Worm (Caenorhabditis elegans) whole organism, L4 larva: ENCODE measurements around the gene col-185.

ENCODE experiments used
- F37D6.2 ChIP-seq: sonication (generic microtip); optimal IDR thresholded peaks from 2 replicates; lab custom pipeline; 2016; ENCODE audit warnings: mild to moderate bottlenecking, missing genetic modification characterization, missing compliant biosample characterization
- R02D3.7 ChIP-seq: fragments of 150-350 bp; sonication (generic microtip); optimal IDR thresholded peaks from 3 replicates; lab custom pipeline; 2014; ENCODE audit warnings: missing biosample characterization, missing genetic modification characterization
- T20F7.1 ChIP-seq: fragments of 200-800 bp; sonication (Bioruptor generic); optimal IDR thresholded peaks from 2 replicates; lab custom pipeline; 2018; ENCODE audit warnings: mild to moderate bottlenecking, missing genetic modification characterization, missing compliant biosample characterization
- Y105C5A.15 ChIP-seq: fragments of 200-800 bp; sonication (Bioruptor generic); IDR thresholded peaks from 2 replicates; pipeline ENCODE4 v1.3.6; 2022; ENCODE audit warnings: missing genetic modification characterization, missing compliant biosample characterization
- Y5F2A.4 ChIP-seq: fragments of 200-800 bp; sonication (Bioruptor generic); optimal IDR thresholded peaks from 2 replicates; lab custom pipeline; 2018; ENCODE audit warnings: mild to moderate bottlenecking, missing genetic modification characterization, missing compliant biosample characterization
- Y75B8A.6 ChIP-seq: fragments of 200-800 bp; sonication (Bioruptor generic); IDR thresholded peaks from 2 replicates; pipeline ENCODE4 v1.3.6; 2022; ENCODE audit warnings: missing genetic modification reagents, missing genetic modification characterization, missing compliant biosample characterization
- ZK337.2 ChIP-seq: fragments of 200-800 bp; sonication (Bioruptor generic); IDR thresholded peaks from 2 replicates; pipeline ENCODE4 v1.3.6; 2022; ENCODE audit warnings: missing genetic modification reagents, missing genetic modification characterization, missing compliant biosample characterization
- aha-1 ChIP-seq: fragments of 150-350 bp; peaks from one replicate; lab custom pipeline; 2014; ENCODE audit warnings: missing biosample characterization, missing genetic modification characterization
- aly-2 ChIP-seq: sonication (generic microtip); optimal IDR thresholded peaks from 2 replicates; lab custom pipeline; 2018; ENCODE audit warnings: missing biosample characterization, missing genetic modification characterization
- ama-1 ChIP-seq: fragments of 150-350 bp; optimal IDR thresholded peaks from 2 replicates; lab custom pipeline; 2014; ENCODE audit warnings: inconsistent platforms, mixed read lengths
- attf-4 ChIP-seq: sonication (generic microtip); optimal IDR thresholded peaks from 3 replicates; lab custom pipeline; 2017; ENCODE audit warnings: missing biosample characterization, missing genetic modification characterization
- ceh-62 ChIP-seq: sonication (generic microtip); optimal IDR thresholded peaks from 2 replicates; lab custom pipeline; 2017; ENCODE audit warnings: missing biosample characterization, missing genetic modification characterization
- cey-2 ChIP-seq: sonication (generic microtip); optimal IDR thresholded peaks from 3 replicates; lab custom pipeline; 2017; ENCODE audit warnings: missing genetic modification characterization, mild to moderate bottlenecking, missing compliant biosample characterization, antibody characterized with exemption, borderline replicate concordance; ENCODE audit not compliant: insufficient read depth
- ctbp-1 ChIP-seq: fragments of 200-800 bp; sonication (Bioruptor generic); IDR thresholded peaks from 2 replicates; pipeline ENCODE4 v1.3.6; 2022; ENCODE audit warnings: missing genetic modification reagents, missing genetic modification characterization, missing compliant biosample characterization
- daf-12 ChIP-seq: fragments of 150-350 bp; optimal IDR thresholded peaks from 2 replicates; lab custom pipeline; 2014; ENCODE audit warnings: missing biosample characterization, missing genetic modification reagents, missing genetic modification characterization
- daf-19 ChIP-seq: fragments of 200-800 bp; sonication (Bioruptor generic); conservative IDR thresholded peaks from 2 replicates; pipeline ENCODE4 v1.3.6; 2022; ENCODE audit warnings: missing genetic modification characterization, missing compliant biosample characterization
- dmd-8 ChIP-seq: fragments of 200-800 bp; sonication (Bioruptor generic); IDR thresholded peaks from 2 replicates; pipeline ENCODE4 v1.3.6; 2022; ENCODE audit warnings: missing genetic modification characterization, missing compliant biosample characterization
- dmd-9 ChIP-seq: fragments of 200-800 bp; sonication (Bioruptor generic); IDR thresholded peaks from 2 replicates; pipeline ENCODE4 v1.3.6; 2022; ENCODE audit warnings: missing genetic modification reagents, missing genetic modification characterization, missing compliant biosample characterization
- dpl-1 ChIP-seq: fragments of 150-350 bp; optimal IDR thresholded peaks from 2 replicates; lab custom pipeline; 2014; ENCODE audit warnings: missing biosample characterization, missing genetic modification reagents, missing genetic modification characterization
- duxl-1 ChIP-seq: sonication (generic microtip); optimal IDR thresholded peaks from 2 replicates; lab custom pipeline; 2016; ENCODE audit warnings: mild to moderate bottlenecking, missing genetic modification characterization, moderate library complexity, missing compliant biosample characterization; ENCODE audit not compliant: poor library complexity
- dve-1 ChIP-seq: sonication (generic microtip); optimal IDR thresholded peaks from 2 replicates; lab custom pipeline; 2017; ENCODE audit warnings: antibody characterized with exemption, mild to moderate bottlenecking, missing genetic modification characterization, missing compliant biosample characterization; ENCODE audit not compliant: insufficient read depth
- fos-1 ChIP-seq: fragments of 150-350 bp; optimal IDR thresholded peaks from 2 replicates; lab custom pipeline; 2014; ENCODE audit warnings: missing biosample characterization, missing genetic modification characterization
- gei-8 ChIP-seq: fragments of 200-800 bp; sonication (Bioruptor generic); optimal IDR thresholded peaks from 2 replicates; lab custom pipeline; 2018; ENCODE audit warnings: mild to moderate bottlenecking, missing genetic modification characterization, missing compliant biosample characterization
- hif-1 ChIP-seq, 2 experiments: sonication (generic microtip); optimal IDR thresholded peaks; 2 replicates each; lab custom pipeline; 2016 to 2017; ENCODE audit warnings: missing compliant biosample characterization in 2 of 2, missing genetic modification characterization in 2 of 2, missing genetic modification reagents in 2 of 2, missing genotype in 2 of 2, mild to moderate bottlenecking in 1 of 2
- hlh-11 ChIP-seq: fragments of 200-800 bp; sonication (Bioruptor generic); optimal IDR thresholded peaks from 2 replicates; lab custom pipeline; 2018; ENCODE audit warnings: mild to moderate bottlenecking, missing genetic modification characterization, missing compliant biosample characterization
- hlh-30 ChIP-seq: sonication (generic microtip); optimal IDR thresholded peaks from 2 replicates; lab custom pipeline; 2017; ENCODE audit warnings: antibody characterized with exemption, mild to moderate bottlenecking, missing genetic modification characterization, missing compliant biosample characterization; ENCODE audit not compliant: insufficient read depth
- hmg-1.1 ChIP-seq: fragments of 200-800 bp; sonication (Bioruptor generic); IDR thresholded peaks from 2 replicates; pipeline ENCODE4 v1.3.6; 2022; ENCODE audit warnings: missing genetic modification reagents, missing genetic modification characterization, missing compliant biosample characterization
- jun-1 ChIP-seq: fragments of 150-350 bp; optimal IDR thresholded peaks from 2 replicates; lab custom pipeline; 2014; ENCODE audit warnings: missing biosample characterization, missing genetic modification reagents, missing genetic modification characterization
- lim-7 ChIP-seq: fragments of 200-800 bp; sonication (Bioruptor generic); IDR thresholded peaks from 2 replicates; pipeline ENCODE4 v1.3.6; 2022; ENCODE audit warnings: missing genetic modification characterization, missing compliant biosample characterization
- lin-13 ChIP-seq: fragments of 150-350 bp; optimal IDR thresholded peaks from 2 replicates; lab custom pipeline; 2014; ENCODE audit warnings: missing biosample characterization, missing genetic modification reagents, missing genetic modification characterization
- lin-15B ChIP-seq: fragments of 150-350 bp; sonication (generic microtip); optimal IDR thresholded peaks from 3 replicates; lab custom pipeline; 2014; ENCODE audit warnings: missing biosample characterization, missing genetic modification characterization
- lin-39 ChIP-seq: fragments of 150-350 bp; optimal IDR thresholded peaks from 2 replicates; lab custom pipeline; 2014; ENCODE audit warnings: missing biosample characterization, missing genetic modification reagents, missing genetic modification characterization
- madf-9 ChIP-seq: fragments of 200-800 bp; sonication (Bioruptor generic); conservative IDR thresholded peaks from 2 replicates; pipeline ENCODE4 v1.3.6; 2022; ENCODE audit warnings: missing genetic modification reagents, missing genetic modification characterization, missing compliant biosample characterization
- mep-1 ChIP-seq: fragments of 150-350 bp; sonication (generic microtip); optimal IDR thresholded peaks from 3 replicates; lab custom pipeline; 2014; ENCODE audit warnings: missing biosample characterization, missing genetic modification characterization
- mes-2 ChIP-seq: sonication (generic microtip); optimal IDR thresholded peaks from 2 replicates; lab custom pipeline; 2016; ENCODE audit warnings: missing genotype, mild to moderate bottlenecking, missing genetic modification characterization, missing compliant biosample characterization; ENCODE audit not compliant: poor library complexity, severe bottlenecking
- mxl-3 ChIP-seq: fragments of 200-800 bp; sonication (Bioruptor generic); optimal IDR thresholded peaks from 2 replicates; lab custom pipeline; 2018; ENCODE audit warnings: mild to moderate bottlenecking, missing genetic modification characterization, missing compliant biosample characterization
- nhr-10 ChIP-seq: fragments of 150-350 bp; optimal IDR thresholded peaks from 2 replicates; lab custom pipeline; 2014; ENCODE audit warnings: missing biosample characterization, missing genetic modification characterization
- nhr-11 ChIP-seq: fragments of 150-350 bp; optimal IDR thresholded peaks from 2 replicates; lab custom pipeline; 2014; ENCODE audit warnings: missing biosample characterization, missing genetic modification characterization
- nhr-28 ChIP-seq: fragments of 150-350 bp; optimal IDR thresholded peaks from 2 replicates; lab custom pipeline; 2014; ENCODE audit warnings: missing biosample characterization, missing genetic modification characterization
- nhr-41 ChIP-seq: fragments of 200-800 bp; sonication (Bioruptor generic); IDR thresholded peaks from 2 replicates; pipeline ENCODE4 v1.3.6; 2022; ENCODE audit warnings: missing genetic modification reagents, missing genetic modification characterization, missing compliant biosample characterization
- sdz-12 ChIP-seq: fragments of 200-800 bp; sonication (Bioruptor generic); optimal IDR thresholded peaks from 2 replicates; lab custom pipeline; 2018; ENCODE audit warnings: mild to moderate bottlenecking, missing genetic modification characterization, missing compliant biosample characterization
- snpc-4 ChIP-seq: fragments of 150-350 bp; optimal IDR thresholded peaks from 2 replicates; lab custom pipeline; 2014; ENCODE audit warnings: missing biosample characterization, missing genetic modification characterization
- tra-1 ChIP-seq: fragments of 200-800 bp; sonication (Bioruptor generic); IDR thresholded peaks from 2 replicates; pipeline ENCODE4 v1.3.6; 2022; ENCODE audit warnings: missing genetic modification reagents, missing genetic modification characterization, missing compliant biosample characterization
- unc-62 ChIP-seq, 3 experiments: fragments of 150-350 bp in 1 of 3; sonication (generic microtip); optimal IDR thresholded peaks in 2 of 3; peaks in 1 of 3; 1 replicate in 1 of 3; 2 replicates in 2 of 3; lab custom pipeline; 2014 to 2017; ENCODE audit warnings: missing biosample characterization in 3 of 3, missing genetic modification characterization in 3 of 3, missing genetic modification reagents in 3 of 3, missing genotype in 1 of 3
- vab-7 ChIP-seq: fragments of 200-800 bp; sonication (Bioruptor generic); IDR thresholded peaks from 2 replicates; pipeline ENCODE4 v1.3.6; 2022; ENCODE audit warnings: missing genetic modification reagents, missing genetic modification characterization, missing compliant biosample characterization
- zag-1 ChIP-seq: fragments of 150-350 bp; optimal IDR thresholded peaks from 2 replicates; lab custom pipeline; 2014; ENCODE audit warnings: missing biosample characterization, missing genetic modification characterization
- zfp-2 ChIP-seq: sonication (generic microtip); optimal IDR thresholded peaks from 2 replicates; lab custom pipeline; 2016; ENCODE audit warnings: mild to moderate bottlenecking, missing genetic modification characterization, missing compliant biosample characterization
- ztf-7 ChIP-seq: fragments of 150-350 bp; optimal IDR thresholded peaks from 2 replicates; lab custom pipeline; 2014; ENCODE audit warnings: missing biosample characterization, missing genetic modification characterization

The col-185 gene

ce11 chrX:13542236-13542635 lies 31.3 kb upstream of the col-185 start, which contains the start of gene cah-4:
Gene cah-4, plus strand, starts transcription at chrX:13542574.
- TF ChIP-seq dpl-1 (GFP tag; lab: Kevin White, UChicago) (no peak), aha-1 (tag; lab: Kevin White, UChicago) (peak; percentile 69), hmg-1.1 (no peak), R02D3.7 (tag; lab: Kevin White, UChicago) (no peak), sdz-12 (GFP tag; lab: Kevin White, UChicago) (no peak), nhr-10 (tag; lab: Kevin White, UChicago) (no peak), vab-7 (no peak), Y105C5A.15 (GFP tag; lab: Robert Waterston, UW) (no peak), cey-2 (tag; lab: Kevin White, UChicago) (no peak), snpc-4 (tag; lab: Kevin White, UChicago) (no peak), dmd-9 (GFP tag; lab: Robert Waterston, UW) (no peak), zag-1 (no peak), jun-1 (tag; lab: Kevin White, UChicago) (no peak), ctbp-1 (GFP tag; lab: Robert Waterston, UW) (no peak), lin-13 (GFP tag; lab: Kevin White, UChicago) (no peak), ama-1 (lab: Kevin White, UChicago) (peak; percentile 92), ZK337.2 (GFP tag; lab: Robert Waterston, UW) (0 out of 2 replicates have a peak, but pooled peaks have one; percentile 17)

ce11 chrX:13541335-13541734 lies 30.4 kb upstream of the col-185 start:
- TF ChIP-seq fos-1 (tag; lab: Kevin White, UChicago), result no peak
- TF ChIP-seq daf-19 (GFP tag; lab: Robert Waterston, UW), result no peak
- TF ChIP-seq nhr-28 (tag; lab: Kevin White, UChicago), result peak; percentile 47
- no peak for TF ChIP-seq dmd-9 (GFP tag; lab: Robert Waterston, UW)
- TF ChIP-seq T20F7.1 (GFP tag; lab: Kevin White, UChicago), result no peak
- TF ChIP-seq Y5F2A.4 (GFP tag; lab: Kevin White, UChicago), result no peak
- TF ChIP-seq ceh-62 (tag; lab: Kevin White, UChicago), result no peak
- TF ChIP-seq nhr-11 (tag; lab: Kevin White, UChicago), result no peak
- TF ChIP-seq lim-7 (GFP tag; lab: Robert Waterston, UW), result no peak
- TF ChIP-seq madf-9 (GFP tag; lab: Robert Waterston, UW), result no peak
- TF ChIP-seq nhr-41 (GFP tag; lab: Robert Waterston, UW), result no peak
- peak; percentile 32 for TF ChIP-seq mep-1 (tag; lab: Kevin White, UChicago)
- no peak for TF ChIP-seq lin-13 (GFP tag; lab: Kevin White, UChicago)
- no peak for TF ChIP-seq lin-39 (tag; lab: Kevin White, UChicago)
- TF ChIP-seq attf-4 (tag; lab: Kevin White, UChicago), result no peak
- TF ChIP-seq dmd-8, result no peak
- TF ChIP-seq hlh-11 (tag; lab: Kevin White, UChicago), result peak; percentile 49
- TF ChIP-seq mes-2 (tag; lab: Kevin White, UChicago), result no peak
- TF ChIP-seq F37D6.2 (tag; lab: Kevin White, UChicago), result no peak
- no peak for TF ChIP-seq ztf-7 (tag; lab: Kevin White, UChicago)
- no peak for TF ChIP-seq duxl-1
- no peak for TF ChIP-seq nhr-10 (tag; lab: Kevin White, UChicago)
- TF ChIP-seq aly-2, result no peak
- TF ChIP-seq unc-62 (GFP tag; optimal IDR thresholded peaks at IDR 0.05 in 1 of 2; lab: Kevin White, UChicago), result no peak
- TF ChIP-seq unc-62 (tag; optimal IDR thresholded peaks at IDR 0.05; lab: Kevin White, UChicago), result no peak
- no peak for TF ChIP-seq lin-15B (tag; lab: Kevin White, UChicago)
- TF ChIP-seq snpc-4 (tag; lab: Kevin White, UChicago), result no peak
- TF ChIP-seq vab-7, result no peak
- peak; percentile 58 for TF ChIP-seq aha-1 (tag; lab: Kevin White, UChicago)
- TF ChIP-seq hif-1 (tag; optimal IDR thresholded peaks at IDR 0.05; lab: Kevin White, UChicago), result peak in 1 of 2 experiments; percentile 37
- no peak for TF ChIP-seq zag-1
- TF ChIP-seq Y75B8A.6 (GFP tag; lab: Robert Waterston, UW), result no peak
- TF ChIP-seq zfp-2, result no peak
- TF ChIP-seq dve-1 (tag; lab: Kevin White, UChicago), result peak; percentile 22
- TF ChIP-seq tra-1 (GFP tag; lab: Robert Waterston, UW), result no peak
- TF ChIP-seq daf-12 (tag; lab: Kevin White, UChicago), result no peak
- no peak for TF ChIP-seq dpl-1 (GFP tag; lab: Kevin White, UChicago)
- TF ChIP-seq gei-8 (GFP tag; lab: Kevin White, UChicago), result no peak
- peak; percentile 5 for TF ChIP-seq mxl-3 (GFP tag; lab: Kevin White, UChicago)
- no peak for TF ChIP-seq sdz-12 (GFP tag; lab: Kevin White, UChicago)
- TF ChIP-seq R02D3.7 (tag; lab: Kevin White, UChicago), result no peak
- peak; percentile 49 for TF ChIP-seq hlh-30 (tag; lab: Kevin White, UChicago)
